Worm (Caenorhabditis elegans) whole organism, midembryonic: ENCODE data around the gene Y41C4A.12.

Source experiments
- T22C8.4 ChIP-seq: fragments of 200-800 bp; sonication (Bioruptor generic); IDR thresholded peaks from 2 replicates; pipeline ENCODE4 v1.3.6; 2022; ENCODE audit warnings: missing genetic modification characterization, missing compliant biosample characterization
- cog-1 ChIP-seq: sonication (generic microtip); optimal IDR thresholded peaks from 2 replicates; lab custom pipeline; 2016; ENCODE audit warnings: missing genetic modification characterization, missing compliant biosample characterization
- flt-1 ChIP-seq: fragments of 200-800 bp; sonication (Bioruptor generic); IDR thresholded peaks from 2 replicates; pipeline ENCODE4 v1.3.6; 2022; ENCODE audit warnings: missing genetic modification characterization, missing compliant biosample characterization
- klf-2 ChIP-seq: fragments of 200-800 bp; sonication (Bioruptor generic); conservative IDR thresholded peaks from 2 replicates; pipeline ENCODE4 v1.3.6; 2022; ENCODE audit warnings: missing genetic modification reagents, missing genetic modification characterization, missing compliant biosample characterization
- med-1 ChIP-seq: sonication (generic microtip); optimal IDR thresholded peaks from 2 replicates; lab custom pipeline; 2017; ENCODE audit warnings: missing genetic modification characterization, mild to moderate bottlenecking, missing compliant biosample characterization, antibody characterized with exemption, missing genetic modification reagents; ENCODE audit not compliant: insufficient read depth
- ref-1 ChIP-seq: fragments of 200-800 bp; sonication (Bioruptor generic); conservative IDR thresholded peaks from 2 replicates; pipeline ENCODE4 v1.3.6; 2022; ENCODE audit warnings: missing genetic modification reagents, missing genetic modification characterization, missing compliant biosample characterization
- ztf-23 ChIP-seq: fragments of 200-800 bp; sonication (Bioruptor generic); IDR thresholded peaks from 2 replicates; pipeline ENCODE4 v1.3.6; 2022; ENCODE audit warnings: missing genetic modification reagents, missing genetic modification characterization, missing compliant biosample characterization
- ztf-29 ChIP-seq: fragments of 200-800 bp; sonication (Bioruptor generic); IDR thresholded peaks from 2 replicates; pipeline ENCODE4 v1.3.6; 2022; ENCODE audit warnings: missing genetic modification reagents, missing genetic modification characterization, missing compliant biosample characterization

DNA sequence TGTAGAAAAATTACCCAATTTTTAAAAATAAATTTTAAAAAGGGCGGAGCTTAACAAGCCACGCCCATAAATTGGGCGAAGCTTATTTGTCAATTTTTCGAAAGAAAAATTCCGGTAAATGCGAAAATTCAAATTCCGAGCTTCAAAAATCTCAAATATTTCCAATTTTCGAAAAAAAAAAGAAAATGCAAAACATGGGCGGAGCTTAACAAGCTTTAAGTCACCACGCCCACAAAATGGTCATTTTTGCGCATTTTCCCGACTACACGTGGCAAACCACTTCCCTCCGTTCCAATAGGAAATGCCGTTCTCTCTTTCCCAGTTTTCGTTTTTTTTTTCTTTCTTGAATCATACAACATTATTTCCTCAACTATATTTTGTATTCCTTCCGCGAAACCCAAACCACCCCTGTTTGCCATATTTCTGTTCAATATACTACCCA is 32.0 kb downstream of the Y41C4A.12 start:
- TF ChIP-seq flt-1 (GFP tag; lab: Robert Waterston, UW) (no peak), ztf-29 (no peak), med-1 (GFP tag; lab: Kevin White, UChicago) (no peak), T22C8.4 (GFP tag; lab: Robert Waterston, UW) (no peak), cog-1 (tag; lab: Kevin White, UChicago) (no peak), ref-1 (GFP tag; lab: Robert Waterston, UW) (no peak), klf-2 (GFP tag; lab: Robert Waterston, UW) (no peak), ztf-23 (GFP tag; lab: Robert Waterston, UW) (0 out of 2 replicates have a peak, but pooled peaks have one; percentile 15)
